Fruit fly (Drosophila melanogaster) whole organism, embryonic: Measurements from ENCODE around the gene VhaAC45RP.
A peak's percentile ranks its signal among the peaks of the same experiment; 100 is the strongest.

ENCODE experiments used
- Asciz ChIP-seq: fragments of 200-800 bp; sonication (Bioruptor generic); optimal IDR thresholded peaks from 2 replicates; lab custom pipeline; 2017; ENCODE audit warnings: missing biosample characterization, mild to moderate bottlenecking, missing genetic modification characterization, missing genetic modification reagents
- CG10267 ChIP-seq: fragments of 200-800 bp; sonication (Bioruptor generic); optimal IDR thresholded peaks from 2 replicates; lab custom pipeline; 2018; ENCODE audit warnings: missing biosample characterization, mild to moderate bottlenecking, missing genetic modification characterization, moderate library complexity
- CG10543 ChIP-seq: fragments of 200-800 bp; sonication (Bioruptor generic); optimal IDR thresholded peaks from 3 replicates; lab custom pipeline; 2017; ENCODE audit warnings: missing biosample characterization, mild to moderate bottlenecking, missing genetic modification characterization, moderate library complexity
- CG14050 ChIP-seq: fragments of 200-800 bp; sonication (Bioruptor generic); IDR thresholded peaks from 3 replicates; pipeline ENCODE4 v1.3.6; 2022; ENCODE audit warnings: missing biosample characterization, missing genetic modification characterization
- CG15269 ChIP-seq: fragments of 200-800 bp; sonication (Bioruptor generic); optimal IDR thresholded peaks from 2 replicates; lab custom pipeline; 2018; ENCODE audit warnings: missing biosample characterization, mild to moderate bottlenecking, missing genetic modification characterization, moderate library complexity
- CG2116 ChIP-seq: fragments of 200-800 bp; sonication (Bioruptor generic); optimal IDR thresholded peaks from 3 replicates; lab custom pipeline; 2018; ENCODE audit warnings: missing biosample characterization, mild to moderate bottlenecking, missing genetic modification characterization
- CG30403 ChIP-seq: fragments of 200-800 bp; sonication (Bioruptor generic); optimal IDR thresholded peaks from 3 replicates; lab custom pipeline; 2016; ENCODE audit warnings: missing biosample characterization, missing genetic modification characterization
- CG3065 ChIP-seq: fragments of 200-800 bp; sonication (Bioruptor generic); optimal IDR thresholded peaks from 2 replicates; lab custom pipeline; 2016; ENCODE audit warnings: missing biosample characterization, missing genetic modification characterization
- CG31365 ChIP-seq: fragments of 200-800 bp; sonication (Bioruptor generic); optimal IDR thresholded peaks from 2 replicates; lab custom pipeline; 2018; ENCODE audit warnings: missing biosample characterization, mild to moderate bottlenecking, missing genetic modification characterization
- CG3163 ChIP-seq: fragments of 200-800 bp; sonication (Bioruptor generic); optimal IDR thresholded peaks from 3 replicates; lab custom pipeline; 2016; ENCODE audit warnings: missing biosample characterization, missing genetic modification characterization
- CG4282 ChIP-seq: fragments of 200-800 bp; sonication (Bioruptor generic); optimal IDR thresholded peaks from 2 replicates; lab custom pipeline; 2016; ENCODE audit warnings: missing biosample characterization, missing genetic modification characterization
- CG6791 ChIP-seq: fragments of 200-800 bp; sonication (Bioruptor generic); IDR thresholded peaks from 3 replicates; pipeline ENCODE4 v1.3.6; 2022; ENCODE audit warnings: missing biosample characterization, missing genetic modification characterization; ENCODE audit not compliant: partially characterized antibody
- CG6854 ChIP-seq: fragments of 200-800 bp; sonication (Bioruptor generic); optimal IDR thresholded peaks from 3 replicates; lab custom pipeline; 2017; ENCODE audit warnings: missing biosample characterization, mild to moderate bottlenecking, missing genetic modification characterization
- CG7839 ChIP-seq: fragments of 200-800 bp; sonication (Bioruptor generic); optimal IDR thresholded peaks from 3 replicates; lab custom pipeline; 2018; ENCODE audit warnings: missing biosample characterization, mild to moderate bottlenecking, missing genetic modification characterization, moderate library complexity
- CG7963 ChIP-seq: fragments of 200-800 bp; sonication (Bioruptor generic); IDR thresholded peaks from 3 replicates; pipeline ENCODE4 v1.3.6; 2022; ENCODE audit warnings: missing biosample characterization, missing genetic modification characterization; ENCODE audit not compliant: partially characterized antibody
- CG8290 ChIP-seq, 3 experiments: fragments of 200-800 bp; sonication (Bioruptor generic); optimal IDR thresholded peaks; 2 replicates each; lab custom pipeline; 2016 to 2019; ENCODE audit warnings: missing biosample characterization in 3 of 3, missing genetic modification characterization in 3 of 3, mild to moderate bottlenecking in 2 of 3, moderate library complexity in 1 of 3
- CG8765 ChIP-seq: fragments of 200-800 bp; sonication (Bioruptor generic); IDR thresholded peaks from 2 replicates; pipeline ENCODE4 v1.3.6; 2022; ENCODE audit warnings: missing biosample characterization, missing genetic modification characterization
- CG9437 ChIP-seq: fragments of 200-800 bp; sonication (Bioruptor generic); optimal IDR thresholded peaks from 2 replicates; lab custom pipeline; 2018; ENCODE audit warnings: missing biosample characterization, mild to moderate bottlenecking, missing genetic modification characterization
- CG9609 ChIP-seq: fragments of 200-800 bp; sonication (Bioruptor generic); optimal IDR thresholded peaks from 3 replicates; lab custom pipeline; 2016; ENCODE audit warnings: missing biosample characterization, missing genetic modification characterization
- CG9817 ChIP-seq: fragments of 200-800 bp; sonication (Bioruptor generic); optimal IDR thresholded peaks from 2 replicates; lab custom pipeline; 2018; ENCODE audit warnings: missing biosample characterization, mild to moderate bottlenecking, missing genetic modification characterization, moderate library complexity
- CG9932 ChIP-seq: fragments of 200-800 bp; sonication (Bioruptor generic); IDR thresholded peaks from 2 replicates; pipeline ENCODE4 v1.3.6; 2022; ENCODE audit warnings: missing biosample characterization, missing genetic modification characterization
- CTCF ChIP-seq: fragments of 200-800 bp; sonication (Bioruptor generic); optimal IDR thresholded peaks from 2 replicates; lab custom pipeline; 2017; ENCODE audit warnings: missing biosample characterization, mild to moderate bottlenecking, missing genetic modification characterization, moderate library complexity
- CkIIα-i1 ChIP-seq: fragments of 200-800 bp; sonication (Bioruptor generic); IDR thresholded peaks from 2 replicates; pipeline ENCODE4 v1.3.6; 2022; ENCODE audit warnings: missing biosample characterization, missing genetic modification characterization
- D19A ChIP-seq: fragments of 200-800 bp; optimal IDR thresholded peaks from 3 replicates; lab custom pipeline; 2019; ENCODE audit warnings: missing biosample characterization, mild to moderate bottlenecking, missing genetic modification characterization, moderate library complexity
- HLH4C ChIP-seq: fragments of 200-800 bp; sonication (Bioruptor generic); IDR thresholded peaks from 3 replicates; pipeline ENCODE4 v1.3.6; 2022; ENCODE audit warnings: missing biosample characterization, missing genetic modification characterization; ENCODE audit not compliant: partially characterized antibody
- Hey ChIP-seq: fragments of 200-800 bp; sonication (Bioruptor generic); optimal IDR thresholded peaks from 3 replicates; lab custom pipeline; 2018; ENCODE audit warnings: missing biosample characterization, mild to moderate bottlenecking, missing genetic modification characterization
- Med ChIP-seq: fragments of 200-800 bp; sonication (Bioruptor generic); peaks from one replicate; lab custom pipeline; 2016; ENCODE audit warnings: missing biosample characterization, missing genetic modification characterization, mild to moderate bottlenecking, inconsistent platforms, moderate library complexity
- NK7.1 ChIP-seq: fragments of 200-800 bp; sonication (Bioruptor generic); optimal IDR thresholded peaks from 3 replicates; lab custom pipeline; 2016; ENCODE audit warnings: missing biosample characterization, missing genetic modification characterization
- Optix ChIP-seq: fragments of 200-800 bp; sonication (Bioruptor generic); IDR thresholded peaks from 3 replicates; pipeline ENCODE4 v1.3.6; 2022; ENCODE audit warnings: missing biosample characterization, missing genetic modification characterization
- PHDP ChIP-seq: fragments of 200-800 bp; sonication (Bioruptor generic); optimal IDR thresholded peaks from 3 replicates; lab custom pipeline; 2018; ENCODE audit warnings: missing biosample characterization, mild to moderate bottlenecking, missing genetic modification characterization, moderate library complexity
- Xrp1 ChIP-seq: fragments of 200-800 bp; sonication (Bioruptor generic); IDR thresholded peaks from 2 replicates; pipeline ENCODE4 v1.3.6; 2022; ENCODE audit warnings: missing biosample characterization, missing genetic modification characterization
- dimm ChIP-seq: fragments of 200-800 bp; sonication (Bioruptor generic); IDR thresholded peaks from 2 replicates; pipeline ENCODE4 v1.3.6; 2022; ENCODE audit warnings: missing biosample characterization, missing genetic modification characterization
- esg ChIP-seq: fragments of 200-800 bp; sonication (Bioruptor generic); conservative IDR thresholded peaks from 2 replicates; pipeline ENCODE4 v1.3.6; 2022; ENCODE audit warnings: missing biosample characterization, missing genetic modification characterization
- eyg ChIP-seq: fragments of 200-800 bp; sonication (Bioruptor generic); optimal IDR thresholded peaks from 3 replicates; lab custom pipeline; 2016; ENCODE audit warnings: missing biosample characterization, missing genetic modification characterization
- fd64A ChIP-seq: fragments of 200-800 bp; sonication (Bioruptor generic); optimal IDR thresholded peaks from 3 replicates; lab custom pipeline; 2018; ENCODE audit warnings: missing biosample characterization, mild to moderate bottlenecking, missing genetic modification characterization
- ken ChIP-seq: fragments of 200-800 bp; sonication (Bioruptor generic); IDR thresholded peaks from 3 replicates; pipeline ENCODE4 v1.3.6; 2022; ENCODE audit warnings: missing biosample characterization, missing genetic modification characterization
- mld ChIP-seq: fragments of 200-800 bp; sonication (Bioruptor generic); IDR thresholded peaks from 3 replicates; pipeline ENCODE4 v1.3.6; 2022; ENCODE audit warnings: missing biosample characterization, missing genetic modification characterization; ENCODE audit not compliant: partially characterized antibody
- otp ChIP-seq: fragments of 200-800 bp; sonication (Bioruptor generic); IDR thresholded peaks from 3 replicates; pipeline ENCODE4, ENCODE4 v1.3.6; 2022; ENCODE audit warnings: missing biosample characterization, missing genetic modification characterization
- peb ChIP-seq: fragments of 200-800 bp; sonication (Bioruptor generic); IDR thresholded peaks from 2 replicates; pipeline ENCODE4 v1.3.6; 2022; ENCODE audit warnings: missing biosample characterization, missing genetic modification characterization
- pfk ChIP-seq: fragments of 200-800 bp; sonication (Bioruptor generic); optimal IDR thresholded peaks from 2 replicates; lab custom pipeline; 2018; ENCODE audit warnings: missing biosample characterization, mild to moderate bottlenecking, missing genetic modification characterization, moderate library complexity
- rib ChIP-seq: fragments of 200-800 bp; sonication (Bioruptor generic); IDR thresholded peaks from 2 replicates; pipeline ENCODE4 v1.3.6; 2022; ENCODE audit warnings: missing biosample characterization, missing genetic modification characterization
- row ChIP-seq: fragments of 200-800 bp; sonication (Bioruptor generic); IDR thresholded peaks from 3 replicates; pipeline ENCODE4 v1.3.6; 2022; ENCODE audit warnings: missing biosample characterization, missing genetic modification characterization
- slbo ChIP-seq: fragments of 200-800 bp; sonication (Bioruptor generic); IDR thresholded peaks from 2 replicates; pipeline ENCODE4 v1.3.6; 2022; ENCODE audit warnings: missing biosample characterization, missing genetic modification characterization
- slou ChIP-seq: fragments of 200-800 bp; sonication (Bioruptor generic); optimal IDR thresholded peaks from 3 replicates; lab custom pipeline; 2016; ENCODE audit warnings: missing biosample characterization, missing genetic modification characterization
- sr ChIP-seq: fragments of 200-800 bp; sonication (Bioruptor generic); IDR thresholded peaks from 3 replicates; pipeline ENCODE4 v1.3.6; 2022; ENCODE audit warnings: missing biosample characterization, missing genetic modification characterization
- stwl ChIP-seq: fragments of 200-800 bp; sonication (Bioruptor generic); optimal IDR thresholded peaks from 3 replicates; lab custom pipeline; 2018; ENCODE audit warnings: missing biosample characterization, mild to moderate bottlenecking, missing genetic modification characterization, moderate library complexity
- sug ChIP-seq: fragments of 200-800 bp; optimal IDR thresholded peaks from 2 replicates; lab custom pipeline; 2019; ENCODE audit warnings: missing biosample characterization, mild to moderate bottlenecking, missing genetic modification characterization, moderate library complexity
- tll ChIP-seq, 2 experiments: fragments of 200-800 bp in 1 of 2; fragments of >200 bp in 1 of 2; sonication (Bioruptor generic) in 1 of 2; optimal IDR thresholded peaks; 2 replicates each; lab custom pipeline; 2017 to 2019; ENCODE audit warnings: missing biosample characterization in 2 of 2, missing genetic modification characterization in 2 of 2, mild to moderate bottlenecking in 1 of 2, moderate library complexity in 1 of 2
- usp ChIP-seq: fragments of >200 bp; optimal IDR thresholded peaks from 2 replicates; lab custom pipeline; 2017; ENCODE audit warnings: missing biosample characterization, missing genetic modification characterization
- wek ChIP-seq: fragments of 200-800 bp; sonication (Bioruptor generic); optimal IDR thresholded peaks from 3 replicates; lab custom pipeline; 2018; ENCODE audit warnings: missing biosample characterization, mild to moderate bottlenecking, missing genetic modification characterization, moderate library complexity

VhaAC45RP gene

dm6 chr3R:30153864-30154263, 12.4 kb downstream of the VhaAC45RP start (continued):
- TF ChIP-seq dimm (GFP tag; lab: Robert Waterston, UW): no peak
- no peak for TF ChIP-seq peb
- peak; percentile 95 for TF ChIP-seq CG31365
- TF ChIP-seq row (GFP tag; lab: Robert Waterston, UW): no peak
- TF ChIP-seq slbo (GFP tag; lab: Robert Waterston, UW): no peak
- no peak for TF ChIP-seq CG9437
- no peak for TF ChIP-seq CG30403 (GFP tag; lab: Kevin White, UChicago)
- no peak for TF ChIP-seq CG9817 (tag; lab: Kevin White, UChicago)
- no peak for TF ChIP-seq rib (GFP tag; lab: Robert Waterston, UW)
- TF ChIP-seq CG2116 (GFP tag; lab: Kevin White, UChicago): no peak
- TF ChIP-seq CG7963 (GFP tag; lab: Robert Waterston, UW): no peak
- no peak for TF ChIP-seq CG8290 (GFP tag; optimal IDR thresholded peaks at IDR 0.05; lab: Kevin White, UChicago)
- TF ChIP-seq CG8290 (tag; optimal IDR thresholded peaks at IDR 0.05; lab: Kevin White, UChicago): peak in 1 of 2 experiments; percentile 47
- TF ChIP-seq CG15269 (tag; lab: Kevin White, UChicago): no peak
- TF ChIP-seq CG9932 (GFP tag; lab: Robert Waterston, UW): no peak
- TF ChIP-seq CG6791: peak; percentile 65; the same call in 2 of the 3 replicates
- no peak for TF ChIP-seq sug (tag; lab: Kevin White, UChicago)
- TF ChIP-seq usp (GFP tag; lab: Kevin White, UChicago): no peak
- TF ChIP-seq stwl: peak; percentile 55
- TF ChIP-seq D19A: no peak
- TF ChIP-seq CTCF (GFP tag; lab: Kevin White, UChicago): peak; percentile 53
- TF ChIP-seq CG3065: no peak

- TF ChIP-seq Optix (0 out of 3 replicates have a peak, but pooled peaks have one; percentile 23), esg (0 out of 2 replicates have a peak, but pooled peaks have one; percentile 5), slbo (GFP tag; lab: Robert Waterston, UW) (peak; percentile 59), slou (GFP tag; lab: Kevin White, UChicago) (no peak), otp (no peak), sr (GFP tag; lab: Robert Waterston, UW) (no peak), CG9609 (no peak), fd64A (GFP tag; lab: Kevin White, UChicago) (no peak), CG14050 (GFP tag; lab: Robert Waterston, UW) (no peak), CG4282 (GFP tag; lab: Kevin White, UChicago) (no peak), CG10267 (tag; lab: Kevin White, UChicago) (no peak), pfk (GFP tag; lab: Kevin White, UChicago) (no peak), eyg (GFP tag; lab: Kevin White, UChicago) (no peak), Asciz (no peak), CG7839 (tag; lab: Kevin White, UChicago) (no peak), ken (no peak), wek (GFP tag; lab: Kevin White, UChicago) (no peak), Xrp1 (GFP tag; lab: Robert Waterston, UW) (0 out of 2 replicates have a peak, but pooled peaks have one; percentile 19), mld (no peak), Med (GFP tag; lab: Kevin White, UChicago) (peak; percentile 15), CG8765 (GFP tag; lab: Robert Waterston, UW) (0 out of 2 replicates have a peak, but pooled peaks have one; percentile 15), HLH4C (GFP tag; lab: Robert Waterston, UW) (no peak), CG6854 (GFP tag; lab: Kevin White, UChicago) (no peak), CkIIα-i1 (GFP tag; lab: Robert Waterston, UW) (no peak), tll (GFP tag; optimal IDR thresholded peaks at IDR 0.05; lab: Kevin White, UChicago) (no peak), Hey (tag; lab: Kevin White, UChicago) (no peak), PHDP (tag; lab: Kevin White, UChicago) (no peak), CG3163 (GFP tag; lab: Kevin White, UChicago) (no peak), NK7.1 (GFP tag; lab: Kevin White, UChicago) (no peak), CG10543 (GFP tag; lab: Kevin White, UChicago) (no peak)
Observed at dm6 chr3R:30151300-30152109, 14.7 kb downstream of the VhaAC45RP start, which contains the start of gene CG15529. TSS of gene CG15529 (plus strand) at chr3R:30152059.
